Fruit fly (Drosophila melanogaster): Measurements from ENCODE around the gene CG31131.

Gene CG31131

dm6 chr3R:27925971-27926533 lies 37.0 kb downstream of the CG31131 start:
- TF ChIP-seq h (optimal IDR thresholded peaks at IDR 0.05) (no peak), Sin3A (optimal IDR thresholded peaks at IDR 0.05) (no peak), insv (optimal IDR thresholded peaks at IDR 0.05) (no peak), Myc (optimal IDR thresholded peaks at IDR 0.05) (no peak), ttk (optimal IDR thresholded peaks at IDR 0.05) (no peak), psq (optimal IDR thresholded peaks at IDR 0.05) (no peak)

- TF ChIP-seq h (optimal IDR thresholded peaks at IDR 0.05) (no peak), insv (optimal IDR thresholded peaks at IDR 0.05) (no peak), psq (optimal IDR thresholded peaks at IDR 0.05) (no peak), Sin3A (optimal IDR thresholded peaks at IDR 0.05) (no peak), ttk (optimal IDR thresholded peaks at IDR 0.05) (no peak)
Measured at dm6 chr3R:27925000-27925970, 37.7 kb downstream of the CG31131 start, which contains the start of gene mino. TSS of gene mino (plus strand) at chr3R:27925191.

dm6 chr3R:27922673-27923175 lies 40.3 kb downstream of the CG31131 start, which contains the start of gene RpL4:
TSS of gene RpL4 (plus strand) at chr3R:27922821.
- TF ChIP-seq h (optimal IDR thresholded peaks at IDR 0.05), result no peak
- TF ChIP-seq Sin3A (optimal IDR thresholded peaks at IDR 0.05), result no peak
- TF ChIP-seq Myc (optimal IDR thresholded peaks at IDR 0.05), result no peak
- TF ChIP-seq insv (optimal IDR thresholded peaks at IDR 0.05), result no peak
- no peak for TF ChIP-seq ttk (optimal IDR thresholded peaks at IDR 0.05)
- TF ChIP-seq psq (optimal IDR thresholded peaks at IDR 0.05), result no peak

dm6 chr3R:27921982-27922672 lies 40.9 kb downstream of the CG31131 start, which contains the start of gene BCAS2:
TSS of gene BCAS2 (minus strand) at chr3R:27922356.
- TF ChIP-seq insv (optimal IDR thresholded peaks at IDR 0.05) (no peak), Myc (optimal IDR thresholded peaks at IDR 0.05) (no peak), Sin3A (optimal IDR thresholded peaks at IDR 0.05) (no peak), ttk (optimal IDR thresholded peaks at IDR 0.05) (no peak), h (optimal IDR thresholded peaks at IDR 0.05) (no peak), psq (optimal IDR thresholded peaks at IDR 0.05) (no peak)

dm6 chr3R:27920883-27921282 lies 42.1 kb downstream of the CG31131 start, which contains the start of gene CG12259:
TSS of gene CG12259 (minus strand) at chr3R:27921089.
- no peak for TF ChIP-seq psq (optimal IDR thresholded peaks at IDR 0.05)
- TF ChIP-seq insv (optimal IDR thresholded peaks at IDR 0.05), result no peak
- TF ChIP-seq Sin3A (optimal IDR thresholded peaks at IDR 0.05), result no peak
- TF ChIP-seq ttk (optimal IDR thresholded peaks at IDR 0.05), result no peak
- no peak for TF ChIP-seq Myc (optimal IDR thresholded peaks at IDR 0.05)
- TF ChIP-seq h (optimal IDR thresholded peaks at IDR 0.05), result no peak

- TF ChIP-seq h (optimal IDR thresholded peaks at IDR 0.05) (no peak), Myc (optimal IDR thresholded peaks at IDR 0.05) (no peak), psq (optimal IDR thresholded peaks at IDR 0.05) (no peak), insv (optimal IDR thresholded peaks at IDR 0.05) (no peak), Sin3A (optimal IDR thresholded peaks at IDR 0.05) (no peak), ttk (optimal IDR thresholded peaks at IDR 0.05) (no peak)
Measured at dm6 chr3R:27919385-27919789, 43.6 kb downstream of the CG31131 start, which contains the start of gene Boh1. TSS of gene Boh1 (minus strand) at chr3R:27919460.

DNA sequence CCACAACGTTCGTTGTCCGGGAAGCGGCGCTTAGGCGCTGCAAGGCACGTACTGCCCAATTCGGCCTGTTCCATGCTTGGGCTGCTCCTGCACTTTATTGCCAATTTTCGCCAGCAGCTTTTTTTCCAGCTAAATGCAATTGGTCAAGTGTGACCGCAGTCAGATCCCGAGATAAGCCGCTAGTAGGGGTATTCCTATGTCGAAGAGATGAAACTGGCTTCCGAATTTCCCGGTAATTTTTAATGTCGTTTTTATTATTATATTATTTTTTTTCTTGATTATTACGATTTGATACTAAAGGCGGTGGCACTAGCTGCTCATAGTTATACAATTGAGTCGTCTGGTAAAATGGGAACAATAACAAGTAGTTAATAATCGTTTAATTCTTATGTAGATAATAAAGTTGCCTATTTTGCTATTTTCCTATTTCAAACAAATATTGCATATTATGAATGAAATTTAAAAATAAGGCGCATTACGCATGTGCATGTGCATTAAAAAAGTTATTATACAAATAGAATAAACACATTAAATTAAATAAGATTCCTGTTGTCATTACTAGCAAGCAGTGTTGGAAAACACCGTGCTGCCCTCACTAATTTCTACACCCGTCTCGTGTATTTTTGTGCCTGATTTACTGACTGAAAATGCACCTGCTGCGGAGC lies 46.5 kb downstream of the CG31131 start, which contains the start of the genes CG5003 and mRpS22:
Gene CG5003 (minus strand): TSS at position 162 of the 665 bp plus-strand sequence.
Gene mRpS22 (plus strand): TSS at position 554 of the 665 bp plus-strand sequence.
- TF ChIP-seq insv (optimal IDR thresholded peaks at IDR 0.05) (no peak), psq (optimal IDR thresholded peaks at IDR 0.05) (no peak)

dm6 chr3R:27912147-27912546 lies 50.9 kb downstream of the CG31131 start, which contains the start of gene mil:
TSS of gene mil (plus strand) at chr3R:27912447.
- TF ChIP-seq Sin3A (optimal IDR thresholded peaks at IDR 0.05) (no peak), h (optimal IDR thresholded peaks at IDR 0.05) (no peak), ttk (optimal IDR thresholded peaks at IDR 0.05) (no peak), psq (optimal IDR thresholded peaks at IDR 0.05) (no peak), Myc (optimal IDR thresholded peaks at IDR 0.05) (no peak), insv (optimal IDR thresholded peaks at IDR 0.05) (no peak)
